Worm (Caenorhabditis elegans): ENCODE measurements around the gene dsl-1.
A peak's percentile ranks its signal among the peaks of the same experiment; 100 is the strongest.

The dsl-1 gene

DNA sequence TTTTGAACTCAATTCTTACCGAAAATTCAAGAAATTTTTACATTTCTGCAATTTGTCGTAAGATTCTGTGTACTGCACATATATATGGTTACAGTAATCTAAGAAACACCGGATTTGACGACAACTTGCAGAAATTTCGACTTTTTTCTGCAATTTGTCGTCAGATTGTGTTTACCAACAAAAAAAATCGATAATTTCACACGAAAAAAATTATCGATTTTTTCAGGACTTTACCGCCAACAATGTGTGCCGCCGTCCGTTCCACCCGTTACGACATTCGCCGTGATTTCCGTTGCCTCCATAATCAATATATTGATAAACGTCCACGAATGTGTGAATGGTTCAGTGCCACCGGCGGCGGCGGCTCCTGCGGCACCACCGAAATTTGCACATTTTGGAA, 33.5 kb downstream of the dsl-1 start:
- TF ChIP-seq lin-15B (tag; optimal IDR thresholded peaks at IDR 0.05) (no peak), snpc-4 (tag; optimal IDR thresholded peaks at IDR 0.05) (no peak), nhr-28 (tag; optimal IDR thresholded peaks at IDR 0.05) (no peak), lsy-12 (tag; optimal IDR thresholded peaks at IDR 0.05) (no peak), ztf-4 (tag; optimal IDR thresholded peaks at IDR 0.05) (no peak), tbx-2 (tag; optimal IDR thresholded peaks at IDR 0.05) (no peak), unc-39 (tag; optimal IDR thresholded peaks at IDR 0.05) (no peak), fkh-2 (tag; optimal IDR thresholded peaks at IDR 0.05) (no peak), zag-1 (tag; optimal IDR thresholded peaks at IDR 0.05) (no peak), daf-12 (tag; optimal IDR thresholded peaks at IDR 0.05) (no peak), nhr-23 (tag; optimal IDR thresholded peaks at IDR 0.05) (no peak), hmg-11 (tag; optimal IDR thresholded peaks at IDR 0.05) (no peak), elt-2 (tag; optimal IDR thresholded peaks at IDR 0.05) (no peak), skn-1 (tag; optimal IDR thresholded peaks at IDR 0.05) (no peak), nhr-43 (tag; optimal IDR thresholded peaks at IDR 0.05; ENCODE audit: poor library complexity, severe bottlenecking) (no peak)

DNA sequence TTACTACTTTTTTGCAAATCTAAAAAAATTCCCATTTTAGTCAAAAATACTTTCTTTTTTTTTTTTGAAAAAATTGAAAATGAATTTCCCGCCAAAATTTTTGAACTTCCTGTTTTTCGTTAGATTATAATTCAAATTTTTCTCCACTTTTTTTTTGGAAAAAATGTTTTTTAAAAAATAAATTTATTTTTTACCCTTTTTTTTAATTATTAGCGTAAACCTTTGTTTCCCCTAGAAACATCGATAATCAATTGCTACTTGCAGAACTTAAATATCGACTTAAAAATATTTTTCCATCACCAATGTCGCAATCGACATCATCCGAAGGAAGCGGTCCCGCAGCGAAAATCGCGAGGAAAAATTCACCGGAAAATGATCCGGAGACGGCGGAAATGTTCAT, 37.5 kb downstream of the dsl-1 start, which contains the start of gene cec-2:
TSS of gene cec-2 (plus strand) at position 301 of the 400 bp plus-strand sequence.
- TF ChIP-seq fkh-2 (tag; optimal IDR thresholded peaks at IDR 0.05) (no peak), ztf-11 (tag; optimal IDR thresholded peaks at IDR 0.05) (no peak), egl-5 (tag; optimal IDR thresholded peaks at IDR 0.05) (no peak), lin-15B (tag; optimal IDR thresholded peaks at IDR 0.05) (no peak), nhr-23 (tag; optimal IDR thresholded peaks at IDR 0.05) (no peak), mml-1 (tag; optimal IDR thresholded peaks at IDR 0.05) (no peak), nhr-11 (tag; optimal IDR thresholded peaks at IDR 0.05) (no peak), lin-39 (tag; optimal IDR thresholded peaks at IDR 0.05) (no peak), nhr-77 (tag; optimal IDR thresholded peaks at IDR 0.05) (no peak), elt-3 (tag; optimal IDR thresholded peaks at IDR 0.05) (no peak), fos-1 (tag; optimal IDR thresholded peaks at IDR 0.05) (no peak), nhr-67 (tag; optimal IDR thresholded peaks at IDR 0.05) (no peak), ceh-9 (tag; optimal IDR thresholded peaks at IDR 0.05) (no peak), skn-1 (tag; optimal IDR thresholded peaks at IDR 0.05) (no peak), nhr-12 (tag; optimal IDR thresholded peaks at IDR 0.05) (no peak), ceh-16 (tag; optimal IDR thresholded peaks at IDR 0.05) (no peak), ztf-4 (tag; optimal IDR thresholded peaks at IDR 0.05) (no peak), ZK546.5 (tag; optimal IDR thresholded peaks at IDR 0.05) (no peak), ama-1 (optimal IDR thresholded peaks at IDR 0.05) (no peak)

DNA sequence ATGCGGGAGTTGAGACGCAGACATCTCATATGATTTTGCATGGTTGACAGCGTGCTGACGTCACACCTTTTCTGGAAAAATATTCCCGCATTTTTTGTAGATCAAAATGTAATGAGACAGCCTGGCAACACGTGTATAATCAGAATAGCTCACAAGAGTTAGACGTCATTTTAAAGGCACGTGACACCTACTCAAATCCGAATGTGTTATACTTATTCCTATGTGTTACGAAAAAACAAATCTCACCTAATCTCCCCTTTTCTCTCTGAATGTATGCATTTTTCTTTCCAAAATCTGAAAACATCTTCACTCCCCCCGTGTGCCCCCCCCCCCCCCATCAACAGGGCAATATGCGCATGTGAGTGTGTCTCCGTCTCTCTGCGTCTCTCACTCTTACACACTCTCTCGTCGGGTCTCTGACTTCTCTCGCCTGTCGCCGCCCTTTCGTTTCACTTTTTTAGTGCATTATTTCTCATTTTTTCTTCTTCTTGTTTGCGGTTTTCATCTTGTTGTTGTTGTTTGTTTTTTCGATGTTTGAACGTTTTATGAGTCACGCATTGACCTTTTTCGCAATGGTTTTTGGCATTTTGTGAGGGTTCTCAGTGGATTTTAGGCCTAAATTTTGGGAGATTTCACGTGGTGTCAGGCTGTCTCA, 39.4 kb downstream of the dsl-1 start:
- TF ChIP-seq mdl-1 (tag; optimal IDR thresholded peaks at IDR 0.05) (peak; percentile 71), lin-39 (tag; optimal IDR thresholded peaks at IDR 0.05) (peak; percentile 57), sea-2 (GFP tag; optimal IDR thresholded peaks at IDR 0.05) (no peak), nfya-1 (tag; optimal IDR thresholded peaks at IDR 0.05; ENCODE audit: insufficient read depth) (peak; percentile 46), hmg-11 (tag; optimal IDR thresholded peaks at IDR 0.05) (peak; percentile 69), egl-5 (tag; optimal IDR thresholded peaks at IDR 0.05) (peak; percentile 26), nhr-25 (tag; optimal IDR thresholded peaks at IDR 0.05) (no peak), pha-4 (tag; optimal IDR thresholded peaks at IDR 0.05) (peak; percentile 73), lin-15B (tag; optimal IDR thresholded peaks at IDR 0.05) (peak; percentile 36), elt-2 (tag; optimal IDR thresholded peaks at IDR 0.05) (no peak)

DNA sequence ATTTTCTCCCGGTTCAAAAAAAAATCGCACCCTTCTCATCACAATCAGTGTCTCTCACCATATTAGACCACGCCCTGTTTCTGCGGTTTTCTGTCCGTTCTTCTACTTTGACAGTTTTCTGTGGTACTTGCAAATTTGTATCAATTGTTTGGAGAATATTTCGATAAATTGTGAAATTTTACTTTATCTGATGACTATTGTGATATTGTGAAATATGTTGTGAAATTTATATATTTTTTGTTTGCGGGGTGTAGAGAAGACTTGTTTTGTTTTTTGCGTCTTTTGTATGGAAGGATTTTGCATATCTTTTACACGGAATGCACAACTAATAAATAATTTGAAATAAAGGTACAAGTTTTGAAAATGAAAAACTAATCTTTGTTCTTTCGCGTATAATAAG, 40.5 kb downstream of the dsl-1 start:
- TF ChIP-seq tbx-2 (tag; optimal IDR thresholded peaks at IDR 0.05) (no peak), unc-39 (tag; optimal IDR thresholded peaks at IDR 0.05) (no peak), elt-3 (tag; optimal IDR thresholded peaks at IDR 0.05) (no peak), ztf-11 (tag; optimal IDR thresholded peaks at IDR 0.05) (no peak), snpc-4 (tag; optimal IDR thresholded peaks at IDR 0.05) (no peak), zag-1 (tag; optimal IDR thresholded peaks at IDR 0.05) (no peak), egl-27 (tag; optimal IDR thresholded peaks at IDR 0.05) (no peak), ceh-82 (tag; optimal IDR thresholded peaks at IDR 0.05) (no peak), lin-15B (tag; optimal IDR thresholded peaks at IDR 0.05) (no peak), ceh-28 (tag; optimal IDR thresholded peaks at IDR 0.05) (no peak)

All from whole organism, L3 larva.